Comparison of ENCODE assay signal across 4 fruit fly cellular contexts in the genomic region with DNA sequence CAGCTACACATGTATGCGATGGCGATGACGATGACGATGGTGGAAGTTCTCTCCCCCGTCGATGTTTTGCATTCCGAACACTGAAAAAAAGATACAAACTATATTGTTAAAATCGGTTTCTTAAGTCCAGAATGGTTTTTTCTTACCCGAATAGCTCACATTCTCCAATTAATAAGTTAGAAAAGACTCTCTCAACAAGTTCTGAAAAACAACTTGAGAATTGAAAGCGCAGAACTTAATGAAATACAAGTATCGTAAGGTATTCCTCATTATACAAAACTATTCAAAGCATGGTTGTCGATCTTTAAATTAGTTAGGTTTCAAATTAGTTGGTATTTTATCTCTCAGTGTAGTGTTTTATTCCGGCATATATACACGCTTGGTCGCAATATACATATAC.
TF ChIP-seq lines count a peak whose summit lies in the region.

No protein-coding gene starts in this region.

- no peak for TF ChIP-seq CTCF in whole organism, embryonic (GFP tag; optimal IDR thresholded peaks at IDR 0.05; lab: Kevin White, UChicago)

TF ChIP-seq in whole organism, embryonic, 481 proteins besides CTCF, POLR2A, EP300 and RAD21:
- peak; percentile 24 for TF ChIP-seq zf30C (GFP tag; optimal IDR thresholded peaks at IDR 0.05; lab: Kevin White, UChicago)
- peak; percentile 43 for TF ChIP-seq nmo (GFP tag; optimal IDR thresholded peaks at IDR 0.05; lab: Kevin White, UChicago)
- peak; percentile 20 for TF ChIP-seq phol (tag; optimal IDR thresholded peaks at IDR 0.05; lab: Kevin White, UChicago)
- no peak for TF ChIP-seq gsb-n (tag; optimal IDR thresholded peaks at IDR 0.05; lab: Kevin White, UChicago)
- peak; percentile 37; the same call in 1 of the 2 replicates for TF ChIP-seq ara (GFP tag; IDR thresholded peaks at IDR 0.05; lab: Robert Waterston, UW)
- peak; percentile 19 for TF ChIP-seq Med (GFP tag; lab: Kevin White, UChicago)
- peak; percentile 49 for TF ChIP-seq sens (GFP tag; lab: Kevin White, UChicago)
- no peak for TF ChIP-seq Camta (GFP tag; optimal IDR thresholded peaks at IDR 0.05; lab: Kevin White, UChicago)

TF ChIP-seq in whole organism, prepupa, 60 proteins besides CTCF, POLR2A, EP300 and RAD21 (continues in another document):
- peak; percentile 33 for TF ChIP-seq Sox102F (GFP tag; optimal IDR thresholded peaks at IDR 0.05; lab: Kevin White, UChicago)
- TF ChIP-seq CG34406 (GFP tag; optimal IDR thresholded peaks at IDR 0.05; lab: Kevin White, UChicago) = peak; percentile 40
- TF ChIP-seq CG6276 (GFP tag; optimal IDR thresholded peaks at IDR 0.05; lab: Kevin White, UChicago) = no peak
- TF ChIP-seq vri (GFP tag; optimal IDR thresholded peaks at IDR 0.05; lab: Kevin White, UChicago) = no peak
- TF ChIP-seq Ets96B (tag; optimal IDR thresholded peaks at IDR 0.05; lab: Kevin White, UChicago) = peak; percentile 49
- TF ChIP-seq Blimp-1 (GFP tag; optimal IDR thresholded peaks at IDR 0.05; lab: Kevin White, UChicago) = peak; percentile 17
- TF ChIP-seq Sox15 (GFP tag; optimal IDR thresholded peaks at IDR 0.05; lab: Kevin White, UChicago) = no peak
- TF ChIP-seq eg (GFP tag; IDR thresholded peaks at IDR 0.05; lab: Robert Waterston, UW) = no peak
- TF ChIP-seq Eip75B (GFP tag; optimal IDR thresholded peaks at IDR 0.05; lab: Kevin White, UChicago) = peak; percentile 43
- peak; percentile 56 for TF ChIP-seq CG6808 (GFP tag; optimal IDR thresholded peaks at IDR 0.05; lab: Kevin White, UChicago)
- peak; percentile 24 for TF ChIP-seq CG8319 (GFP tag; optimal IDR thresholded peaks at IDR 0.05; lab: Kevin White, UChicago)
- peak; percentile 36 for TF ChIP-seq dsx (GFP tag; optimal IDR thresholded peaks at IDR 0.05; lab: Kevin White, UChicago; ENCODE audit: poor library complexity, severe bottlenecking)
- TF ChIP-seq CG31627 (GFP tag; optimal IDR thresholded peaks at IDR 0.05; lab: Kevin White, UChicago) = peak; percentile 38
- peak; percentile 63 for TF ChIP-seq topi (GFP tag; optimal IDR thresholded peaks at IDR 0.05; lab: Kevin White, UChicago)
- TF ChIP-seq ss (GFP tag; optimal IDR thresholded peaks at IDR 0.05; lab: Kevin White, UChicago) = peak; percentile 37
- TF ChIP-seq Sox14 (GFP tag; optimal IDR thresholded peaks at IDR 0.05; lab: Kevin White, UChicago) = peak; percentile 38
- TF ChIP-seq Met (GFP tag; optimal IDR thresholded peaks at IDR 0.05; lab: Kevin White, UChicago) = peak; percentile 19
- TF ChIP-seq lz (GFP tag; optimal IDR thresholded peaks at IDR 0.05; lab: Kevin White, UChicago) = peak; percentile 39
- TF ChIP-seq Smox (GFP tag; optimal IDR thresholded peaks at IDR 0.05; lab: Kevin White, UChicago) = peak; percentile 30
- TF ChIP-seq Hr38 (GFP tag; optimal IDR thresholded peaks at IDR 0.05; lab: Kevin White, UChicago) = no peak
- TF ChIP-seq Gug (GFP tag; IDR thresholded peaks at IDR 0.05; lab: Robert Waterston, UW) = no peak
- TF ChIP-seq net (GFP tag; optimal IDR thresholded peaks at IDR 0.05; lab: Kevin White, UChicago) = no peak
- no peak for TF ChIP-seq CG8119 (GFP tag; IDR thresholded peaks at IDR 0.05; lab: Robert Waterston, UW)
- peak; percentile 15 for TF ChIP-seq CG8632 (GFP tag; optimal IDR thresholded peaks at IDR 0.05; lab: Kevin White, UChicago)
- peak; percentile 87 for TF ChIP-seq svp (GFP tag; lab: Kevin White, UChicago)
- TF ChIP-seq CG1621 (tag; optimal IDR thresholded peaks at IDR 0.05; lab: Kevin White, UChicago) = peak; percentile 8
- peak; percentile 29 for TF ChIP-seq CG11902 (GFP tag; optimal IDR thresholded peaks at IDR 0.05; lab: Kevin White, UChicago)

TF ChIP-seq in whole organism, pupa, 21 proteins besides CTCF, POLR2A, EP300 and RAD21:
- TF ChIP-seq CG8301 (tag; optimal IDR thresholded peaks at IDR 0.05; lab: Kevin White, UChicago) = peak; percentile 41
- no peak for TF ChIP-seq gl (tag; optimal IDR thresholded peaks at IDR 0.05; lab: Kevin White, UChicago)
- TF ChIP-seq CG17806 (tag; optimal IDR thresholded peaks at IDR 0.05; lab: Kevin White, UChicago) = peak; percentile 67
- no peak for TF ChIP-seq CG32121 (GFP tag; IDR thresholded peaks at IDR 0.05; lab: Robert Waterston, UW)
- TF ChIP-seq Snoo (tag; optimal IDR thresholded peaks at IDR 0.05; lab: Kevin White, UChicago) = no peak
- no peak for TF ChIP-seq fd96Ca (GFP tag; IDR thresholded peaks at IDR 0.05; lab: Robert Waterston, UW)
- no peak for TF ChIP-seq rn (GFP tag; IDR thresholded peaks at IDR 0.05; lab: Robert Waterston, UW)
- TF ChIP-seq EcR (GFP tag; optimal IDR thresholded peaks at IDR 0.05; lab: Kevin White, UChicago) = no peak
- TF ChIP-seq CG8159 (tag; optimal IDR thresholded peaks at IDR 0.05; lab: Kevin White, UChicago) = peak; percentile 74
- peak; percentile 59 for TF ChIP-seq CG9948 (tag; optimal IDR thresholded peaks at IDR 0.05; lab: Kevin White, UChicago)
- no peak for TF ChIP-seq Pif1B (GFP tag; optimal IDR thresholded peaks at IDR 0.05; lab: Kevin White, UChicago)
- TF ChIP-seq Pif1A (GFP tag; optimal IDR thresholded peaks at IDR 0.05; lab: Kevin White, UChicago) = peak; percentile 43
- TF ChIP-seq CG13204 (GFP tag; optimal IDR thresholded peaks at IDR 0.05; lab: Kevin White, UChicago) = no peak
- TF ChIP-seq D1 (tag; optimal IDR thresholded peaks at IDR 0.05; lab: Kevin White, UChicago) = no peak
- TF ChIP-seq CG14655 (GFP tag; optimal IDR thresholded peaks at IDR 0.05; lab: Kevin White, UChicago) = peak; percentile 46
- TF ChIP-seq CG15710 (tag; optimal IDR thresholded peaks at IDR 0.05; lab: Kevin White, UChicago) = peak; percentile 41
- TF ChIP-seq Ets98B (GFP tag; IDR thresholded peaks at IDR 0.05; lab: Robert Waterston, UW) = no peak
- peak; percentile 6 for TF ChIP-seq CG34367 (tag; optimal IDR thresholded peaks at IDR 0.05; lab: Kevin White, UChicago)
- no peak for TF ChIP-seq CG4496 (GFP tag; IDR thresholded peaks at IDR 0.05; lab: Robert Waterston, UW)
- no peak for TF ChIP-seq CG12605 (GFP tag; IDR thresholded peaks at IDR 0.05; lab: Robert Waterston, UW)
- no peak for TF ChIP-seq CG10348 (GFP tag; IDR thresholded peaks at IDR 0.05; lab: Robert Waterston, UW)
TF ChIP-seq in whole organism, pupa: peak in this region for 8.

TF ChIP-seq in whole organism, wandering third instar larva, 38 proteins besides CTCF, POLR2A, EP300 and RAD21:
- TF ChIP-seq sv (GFP tag; optimal IDR thresholded peaks at IDR 0.05; lab: Kevin White, UChicago) (no peak), ey (GFP tag; optimal IDR thresholded peaks at IDR 0.05; lab: Kevin White, UChicago) (peak; percentile 10), dmrt93B (GFP tag; optimal IDR thresholded peaks at IDR 0.05; lab: Kevin White, UChicago) (no peak), OdsH (GFP tag; optimal IDR thresholded peaks at IDR 0.05; lab: Kevin White, UChicago) (no peak), Dif (GFP tag; optimal IDR thresholded peaks at IDR 0.05; lab: Kevin White, UChicago; ENCODE audit: partially characterized antibody) (no peak), Dfd (GFP tag; optimal IDR thresholded peaks at IDR 0.05; lab: Kevin White, UChicago) (no peak), Hr83 (GFP tag; optimal IDR thresholded peaks at IDR 0.05; lab: Kevin White, UChicago; ENCODE audit: poor library complexity, severe bottlenecking) (no peak), lola (GFP tag; optimal IDR thresholded peaks at IDR 0.05; lab: Kevin White, UChicago) (no peak), Hnf4 (GFP tag; optimal IDR thresholded peaks at IDR 0.05; lab: Kevin White, UChicago) (no peak), h (GFP tag; optimal IDR thresholded peaks at IDR 0.05; lab: Kevin White, UChicago) (peak; percentile 18), dsf (GFP tag; optimal IDR thresholded peaks at IDR 0.05; lab: Kevin White, UChicago; ENCODE audit: borderline replicate concordance) (no peak), woc (GFP tag; optimal IDR thresholded peaks at IDR 0.05; lab: Kevin White, UChicago) (peak; percentile 23), Vsx2 (GFP tag; optimal IDR thresholded peaks at IDR 0.05; lab: Kevin White, UChicago; ENCODE audit: partially characterized antibody) (no peak), rgr (GFP tag; optimal IDR thresholded peaks at IDR 0.05; lab: Kevin White, UChicago) (peak; percentile 7), foxo (GFP tag; optimal IDR thresholded peaks at IDR 0.05; lab: Kevin White, UChicago) (peak in 1 of 2 experiments; percentile 36), fru (GFP tag; optimal IDR thresholded peaks at IDR 0.05; lab: Kevin White, UChicago) (peak; percentile 26), Rel (GFP tag; optimal IDR thresholded peaks at IDR 0.05; lab: Kevin White, UChicago) (no peak), Rel (tag; optimal IDR thresholded peaks at IDR 0.05; lab: Kevin White, UChicago) (no peak), Sp1 (GFP tag; optimal IDR thresholded peaks at IDR 0.05; lab: Kevin White, UChicago) (no peak), N (GFP tag; optimal IDR thresholded peaks at IDR 0.05; lab: Kevin White, UChicago) (no peak), dl (GFP tag; optimal IDR thresholded peaks at IDR 0.05; lab: Kevin White, UChicago; ENCODE audit: insufficient read depth in 1 of 2, partially characterized antibody in 2 of 2) (no peak), brk (GFP tag; optimal IDR thresholded peaks at IDR 0.05; lab: Kevin White, UChicago) (no peak), CG9705 (GFP tag; optimal IDR thresholded peaks at IDR 0.05; lab: Kevin White, UChicago) (no peak), CG32264 (GFP tag; optimal IDR thresholded peaks at IDR 0.05; lab: Kevin White, UChicago) (no peak), br (GFP tag; optimal IDR thresholded peaks at IDR 0.05; lab: Kevin White, UChicago) (no peak), Myc (optimal IDR thresholded peaks at IDR 0.05; lab: Kevin White, UChicago) (no peak), pan (optimal IDR thresholded peaks at IDR 0.05; lab: Kevin White, UChicago) (no peak), Jra (GFP tag; optimal IDR thresholded peaks at IDR 0.05; lab: Kevin White, UChicago) (no peak), tai (GFP tag; optimal IDR thresholded peaks at IDR 0.05; lab: Kevin White, UChicago) (no peak), GATAd (GFP tag; optimal IDR thresholded peaks at IDR 0.05; lab: Kevin White, UChicago) (no peak)
TF ChIP-seq in whole organism, wandering third instar larva: peak in this region for 6.
